Worm (Caenorhabditis elegans): ENCODE data around the gene F59B10.3.

- no peak for TF ChIP-seq lin-13 (tag; optimal IDR thresholded peaks at IDR 0.05)
- no peak for TF ChIP-seq nhr-12 (tag; optimal IDR thresholded peaks at IDR 0.05)
- TF ChIP-seq nhr-237 (tag; optimal IDR thresholded peaks at IDR 0.05): no peak
- TF ChIP-seq unc-39 (tag; optimal IDR thresholded peaks at IDR 0.05): no peak
- no peak for TF ChIP-seq ceh-43 (GFP tag; optimal IDR thresholded peaks at IDR 0.05)
- TF ChIP-seq snpc-4 (tag; optimal IDR thresholded peaks at IDR 0.05): no peak
Measured at ce11 chrII:10494467-10494866, 15.9 kb upstream of the F59B10.3 start, which contains the start of gene ZK666.14.
